Worm (Caenorhabditis elegans): ENCODE results near the gene R107.5.
A peak's percentile ranks its signal among the peaks of the same experiment; 100 is the strongest.

R107.5 gene

DNA sequence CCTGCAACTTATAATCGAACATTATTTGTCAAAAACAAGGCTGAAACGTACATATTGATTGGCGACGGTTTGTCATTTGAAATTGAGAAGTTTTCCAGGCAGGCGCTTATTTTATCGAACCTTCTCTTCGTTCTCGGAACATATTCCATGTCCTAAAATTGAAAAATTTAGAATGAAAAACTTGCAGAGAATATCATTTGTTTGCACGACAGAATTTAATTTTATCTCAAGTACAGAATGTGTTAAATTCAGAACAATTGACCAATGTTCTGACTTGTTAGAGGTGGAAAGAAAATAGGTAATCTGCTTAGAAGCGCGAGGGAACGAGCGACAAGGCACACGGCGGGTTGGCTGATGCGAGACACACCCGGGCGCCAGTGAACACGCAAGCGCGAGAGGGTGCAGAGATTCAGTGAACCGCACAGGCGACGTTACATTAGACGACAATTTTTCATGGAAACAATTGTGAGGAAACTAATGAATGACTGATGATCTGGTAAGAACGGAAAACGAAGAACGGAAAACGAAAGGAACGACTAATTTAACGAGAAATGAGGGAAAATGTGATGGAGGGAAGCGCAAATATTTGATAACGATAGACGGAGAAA is 1.1 kb downstream of the R107.5 start (continued):
- TF ChIP-seq jun-1 (tag; optimal IDR thresholded peaks at IDR 0.05) (no peak), pag-3 (tag; optimal IDR thresholded peaks at IDR 0.05; ENCODE audit: borderline replicate concordance, insufficient read depth) (peak; percentile 6), mef-2 (tag; optimal IDR thresholded peaks at IDR 0.05) (no peak), ces-1 (GFP tag; optimal IDR thresholded peaks at IDR 0.05) (no peak), fkh-10 (GFP tag; optimal IDR thresholded peaks at IDR 0.05) (no peak), pqm-1 (tag; optimal IDR thresholded peaks at IDR 0.05) (no peak), fkh-8 (tag; optimal IDR thresholded peaks at IDR 0.05) (peak; percentile 66), ceh-8 (GFP tag; optimal IDR thresholded peaks at IDR 0.05) (no peak), nhr-28 (tag; optimal IDR thresholded peaks at IDR 0.05) (no peak), skn-1 (tag; optimal IDR thresholded peaks at IDR 0.05) (peak; percentile 50), nhr-84 (tag; optimal IDR thresholded peaks at IDR 0.05) (no peak), rnt-1 (tag; optimal IDR thresholded peaks at IDR 0.05) (peak; percentile 49), hlh-17 (GFP tag; optimal IDR thresholded peaks at IDR 0.05; ENCODE audit: borderline replicate concordance) (no peak), vab-15 (tag; optimal IDR thresholded peaks at IDR 0.05) (no peak), grh-1 (GFP tag; IDR thresholded peaks at IDR 0.05) (no peak; the same call in 1 of the 2 replicates), nhr-90 (tag; optimal IDR thresholded peaks at IDR 0.05; ENCODE audit: poor library complexity) (no peak), dsc-1 (tag; optimal IDR thresholded peaks at IDR 0.05) (peak; percentile 42), hpl-2 (GFP tag; optimal IDR thresholded peaks at IDR 0.05) (no peak), F16B12.6 (tag; optimal IDR thresholded peaks at IDR 0.05) (peak; percentile 60), ceh-63 (GFP tag; optimal IDR thresholded peaks at IDR 0.05) (no peak), lin-14 (GFP tag; optimal IDR thresholded peaks at IDR 0.05) (peak; percentile 67), nhr-77 (tag; optimal IDR thresholded peaks at IDR 0.05) (no peak), nhr-71 (tag; optimal IDR thresholded peaks at IDR 0.05) (peak; percentile 58), lin-15B (tag; optimal IDR thresholded peaks at IDR 0.05) (no peak), lin-35 (GFP tag; optimal IDR thresholded peaks at IDR 0.05) (peak; percentile 34 to 43), xbp-1 (tag; optimal IDR thresholded peaks at IDR 0.05) (peak; percentile 49), ztf-11 (tag; optimal IDR thresholded peaks at IDR 0.05) (no peak), blmp-1 (tag; optimal IDR thresholded peaks at IDR 0.05) (peak; percentile 31), nhr-85 (tag) (no peak), unc-130 (tag; optimal IDR thresholded peaks at IDR 0.05) (peak; percentile 48), aly-2 (tag; optimal IDR thresholded peaks at IDR 0.05) (peak; percentile 7), sptf-1 (tag; optimal IDR thresholded peaks at IDR 0.05) (no peak), fos-1 (tag; optimal IDR thresholded peaks at IDR 0.05) (no peak), ztf-4 (tag; optimal IDR thresholded peaks at IDR 0.05) (peak; percentile 1), ama-1 (optimal IDR thresholded peaks at IDR 0.05) (peak; percentile 28), elt-2 (tag; optimal IDR thresholded peaks at IDR 0.05) (no peak), egl-27 (tag; optimal IDR thresholded peaks at IDR 0.05) (no peak)

DNA sequence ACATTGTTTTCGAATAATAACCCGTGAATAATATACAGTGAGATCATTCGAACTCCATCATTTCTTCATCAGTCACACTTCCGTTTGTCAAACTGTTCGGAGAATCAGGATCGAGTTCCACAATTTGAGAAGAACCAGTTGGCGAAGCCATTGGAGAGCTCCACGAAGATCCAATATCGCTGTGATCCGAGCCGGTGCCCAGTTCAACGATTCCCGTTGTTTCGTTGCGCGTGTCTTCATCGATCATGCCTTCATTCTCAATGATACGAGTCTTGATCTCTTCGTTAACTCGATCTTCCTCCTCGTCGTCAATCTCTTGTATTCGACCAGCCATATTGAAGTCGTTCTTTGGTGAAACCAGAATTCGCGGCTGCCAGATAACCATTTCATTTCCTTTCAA is 1.9 kb downstream of the R107.5 start:
- TF ChIP-seq efl-1 (optimal IDR thresholded peaks at IDR 0.05) (no peak), efl-1 (GFP tag; optimal IDR thresholded peaks at IDR 0.05 in 1 of 2) (peak in 1 of 2 experiments; percentile 92), ceh-88 (GFP tag; IDR thresholded peaks at IDR 0.05) (no peak), grh-1 (GFP tag; IDR thresholded peaks at IDR 0.05) (0 out of 2 replicates have a peak, but pooled peaks have one; percentile 4), tbx-2 (tag; optimal IDR thresholded peaks at IDR 0.05) (no peak), ceh-63 (GFP tag; optimal IDR thresholded peaks at IDR 0.05) (peak; percentile 4)

DNA sequence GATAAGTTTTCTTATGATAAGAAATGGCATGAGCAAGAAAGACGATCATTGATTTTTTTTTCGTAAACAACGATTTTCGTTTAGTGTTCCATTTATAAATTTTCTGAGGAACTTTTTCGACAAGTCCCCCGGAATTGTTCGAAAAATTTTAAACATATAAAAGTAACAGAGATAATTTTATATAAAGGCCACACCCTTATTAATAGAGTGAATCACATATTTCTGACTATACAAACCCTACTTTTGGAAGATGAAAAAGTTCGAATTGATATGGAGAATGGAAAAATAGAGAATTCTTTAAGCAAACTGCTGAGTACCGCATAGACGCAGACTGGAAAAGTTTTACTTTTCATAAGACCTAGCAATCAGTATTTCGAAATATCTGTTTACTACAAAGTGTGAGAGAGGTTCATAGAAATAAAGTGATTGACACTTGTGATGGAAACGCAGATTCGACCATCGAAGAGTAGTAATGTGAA is 2.4 kb downstream of the R107.5 start:
- TF ChIP-seq nhr-11 (tag; optimal IDR thresholded peaks at IDR 0.05) (no peak), lin-39 (tag; optimal IDR thresholded peaks at IDR 0.05) (no peak), ama-1 (optimal IDR thresholded peaks at IDR 0.05) (peak; percentile 97), tbx-2 (tag; optimal IDR thresholded peaks at IDR 0.05) (peak; percentile 6), ceh-8 (GFP tag; optimal IDR thresholded peaks at IDR 0.05) (no peak), pax-3 (tag; optimal IDR thresholded peaks at IDR 0.05) (peak; percentile 81), nhr-90 (tag; optimal IDR thresholded peaks at IDR 0.05; ENCODE audit: poor library complexity) (peak; percentile 70), lin-35 (GFP tag; optimal IDR thresholded peaks at IDR 0.05) (peak; percentile 50 to 87), tlp-1 (tag; optimal IDR thresholded peaks at IDR 0.05) (no peak), fkh-8 (tag; optimal IDR thresholded peaks at IDR 0.05) (peak; percentile 75), blmp-1 (tag; optimal IDR thresholded peaks at IDR 0.05) (peak; percentile 66), nhr-71 (tag; optimal IDR thresholded peaks at IDR 0.05) (peak; percentile 93), hpl-2 (GFP tag; optimal IDR thresholded peaks at IDR 0.05) (peak; percentile 35), ceh-63 (GFP tag; optimal IDR thresholded peaks at IDR 0.05) (no peak), nhr-28 (tag; optimal IDR thresholded peaks at IDR 0.05) (no peak), skn-1 (tag; optimal IDR thresholded peaks at IDR 0.05) (peak; percentile 97), nhr-84 (tag; optimal IDR thresholded peaks at IDR 0.05) (no peak), nhr-76 (tag; optimal IDR thresholded peaks at IDR 0.05) (no peak), dpl-1 (GFP tag; optimal IDR thresholded peaks at IDR 0.05) (peak; percentile 46 to 56 (median 54)), sox-4 (tag; optimal IDR thresholded peaks at IDR 0.05) (peak; percentile 11), ztf-4 (tag; optimal IDR thresholded peaks at IDR 0.05) (peak; percentile 91)

Data from whole organism, L1 larva.